Worm (Caenorhabditis elegans): ENCODE measurements around the gene znf-207.

The znf-207 gene

DNA sequence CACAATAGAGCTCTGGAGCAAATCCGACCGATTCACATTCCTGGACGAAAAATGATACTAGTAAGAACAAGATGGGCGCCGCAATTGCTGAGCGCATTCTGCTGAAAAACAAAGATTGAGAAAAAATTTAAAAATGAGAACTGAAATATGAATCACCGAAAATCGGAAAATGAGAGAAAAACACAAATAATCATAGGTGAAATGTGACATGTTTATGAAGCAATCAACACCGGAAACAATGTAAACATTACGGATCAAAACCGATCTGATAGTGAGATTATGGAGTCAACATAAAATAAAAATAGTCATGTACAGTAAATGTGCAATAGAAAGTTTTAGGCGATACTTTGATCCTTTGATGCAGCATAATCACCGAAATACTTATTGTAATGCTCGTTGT, 3.1 kb downstream of the znf-207 start, which contains the start of gene dnj-2:
Gene dnj-2, minus strand, starts transcription at position 101 of the 400 bp plus-strand sequence.
- TF ChIP-seq sox-4 (tag; optimal IDR thresholded peaks at IDR 0.05) = no peak
- no peak for TF ChIP-seq sup-37 (GFP tag; optimal IDR thresholded peaks at IDR 0.05)
- TF ChIP-seq elt-2 (tag; optimal IDR thresholded peaks at IDR 0.05) = no peak
- TF ChIP-seq nhr-90 (tag; optimal IDR thresholded peaks at IDR 0.05; ENCODE audit: poor library complexity) = no peak
- no peak for TF ChIP-seq hlh-4 (tag; optimal IDR thresholded peaks at IDR 0.05)
- no peak for TF ChIP-seq Y116A8C.19 (tag; optimal IDR thresholded peaks at IDR 0.05; ENCODE audit: borderline replicate concordance)
- no peak for TF ChIP-seq grh-1 (GFP tag; IDR thresholded peaks at IDR 0.05)
- TF ChIP-seq efl-3 (GFP tag; optimal IDR thresholded peaks at IDR 0.05) = no peak
- TF ChIP-seq lin-14 (GFP tag; optimal IDR thresholded peaks at IDR 0.05) = no peak
- TF ChIP-seq unc-98 (GFP tag; IDR thresholded peaks at IDR 0.05) = no peak
- no peak for TF ChIP-seq C34B4.2 (tag; optimal IDR thresholded peaks at IDR 0.05)
- no peak for TF ChIP-seq snpc-4 (tag; optimal IDR thresholded peaks at IDR 0.05)
- TF ChIP-seq nhr-237 (tag; optimal IDR thresholded peaks at IDR 0.05) = no peak
- TF ChIP-seq lin-35 (GFP tag; optimal IDR thresholded peaks at IDR 0.05) = no peak
- no peak for TF ChIP-seq unc-30 (tag; optimal IDR thresholded peaks at IDR 0.05)
- no peak for TF ChIP-seq aha-1 (tag; optimal IDR thresholded peaks at IDR 0.05)
- no peak for TF ChIP-seq C16A3.4 (tag; optimal IDR thresholded peaks at IDR 0.05)
- TF ChIP-seq irx-1 (tag; optimal IDR thresholded peaks at IDR 0.05) = no peak

ce11 chrIV:11314885-11315284, 4.1 kb downstream of the znf-207 start, which contains the start of the genes B0035.3, B0035.22 and pfd-4:
TSS of gene B0035.3 (minus strand) at chrIV:11314998.
TSS of gene B0035.22 (plus strand) at chrIV:11315153.
TSS of gene pfd-4 (plus strand) at chrIV:11315207.
- TF ChIP-seq ces-1 (GFP tag; optimal IDR thresholded peaks at IDR 0.05) (no peak), fkh-10 (GFP tag; optimal IDR thresholded peaks at IDR 0.05) (no peak), nhr-90 (tag; optimal IDR thresholded peaks at IDR 0.05; ENCODE audit: poor library complexity) (peak; percentile 86), ceh-63 (GFP tag; optimal IDR thresholded peaks at IDR 0.05) (no peak), unc-130 (tag; optimal IDR thresholded peaks at IDR 0.05) (peak; percentile 45), pqm-1 (tag; optimal IDR thresholded peaks at IDR 0.05) (no peak), tlp-1 (tag; optimal IDR thresholded peaks at IDR 0.05) (no peak), C04F5.9 (tag; optimal IDR thresholded peaks at IDR 0.05) (peak; percentile 73), mep-1 (tag; optimal IDR thresholded peaks at IDR 0.05) (peak; percentile 66), nhr-19 (GFP tag; conservative IDR thresholded peaks at IDR 0.05) (peak; percentile 58), snu-23 (GFP tag; optimal IDR thresholded peaks at IDR 0.05) (peak; percentile 76), irx-1 (tag; optimal IDR thresholded peaks at IDR 0.05) (peak; percentile 83), lin-15B (tag; optimal IDR thresholded peaks at IDR 0.05) (peak; percentile 77), lir-3 (tag; optimal IDR thresholded peaks at IDR 0.05; ENCODE audit: poor library complexity) (peak; percentile 90), fkh-4 (tag; optimal IDR thresholded peaks at IDR 0.05; ENCODE audit: borderline replicate concordance) (peak; percentile 84), pax-3 (tag; optimal IDR thresholded peaks at IDR 0.05) (peak; percentile 73), nhr-71 (tag; optimal IDR thresholded peaks at IDR 0.05) (peak; percentile 82), sup-37 (GFP tag; optimal IDR thresholded peaks at IDR 0.05) (no peak), dsc-1 (tag; optimal IDR thresholded peaks at IDR 0.05) (peak; percentile 80), mdl-1 (tag; optimal IDR thresholded peaks at IDR 0.05) (peak in 1 of 2 experiments; percentile 3), fos-1 (tag; optimal IDR thresholded peaks at IDR 0.05) (peak; percentile 11), nhr-47 (tag; optimal IDR thresholded peaks at IDR 0.05) (peak; percentile 82), snpc-4 (tag; optimal IDR thresholded peaks at IDR 0.05) (peak; percentile 44), mab-9 (GFP tag; IDR thresholded peaks at IDR 0.05) (no peak), nhr-85 (tag) (peak; percentile 84), sox-4 (tag; optimal IDR thresholded peaks at IDR 0.05) (peak; percentile 67), lin-14 (GFP tag; optimal IDR thresholded peaks at IDR 0.05) (peak; percentile 74), swsn-7 (tag; optimal IDR thresholded peaks at IDR 0.05) (peak; percentile 77), lin-35 (GFP tag; optimal IDR thresholded peaks at IDR 0.05) (peak; percentile 35 to 50), nhr-84 (tag; optimal IDR thresholded peaks at IDR 0.05) (no peak), ama-1 (optimal IDR thresholded peaks at IDR 0.05) (no peak), blmp-1 (tag; optimal IDR thresholded peaks at IDR 0.05) (peak; percentile 39), ceh-82 (tag; optimal IDR thresholded peaks at IDR 0.05) (peak in 1 of 3 experiments; percentile 30), elt-3 (tag; optimal IDR thresholded peaks at IDR 0.05) (peak in 2 of 6 experiments; percentile 16 to 54), ztf-4 (tag; optimal IDR thresholded peaks at IDR 0.05) (no peak), tbx-2 (tag; optimal IDR thresholded peaks at IDR 0.05) (peak; percentile 82), dpl-1 (GFP tag; optimal IDR thresholded peaks at IDR 0.05) (peak; percentile 41 to 57 (median 45)), xbp-1 (tag; optimal IDR thresholded peaks at IDR 0.05) (peak; percentile 72), unc-86 (tag; optimal IDR thresholded peaks at IDR 0.05) (peak; percentile 49), ceh-88 (GFP tag; IDR thresholded peaks at IDR 0.05) (no peak), Y116A8C.19 (tag; optimal IDR thresholded peaks at IDR 0.05; ENCODE audit: borderline replicate concordance) (peak; percentile 46)
